Worm (Caenorhabditis elegans) whole organism, L4 larva: ENCODE data around the gene bus-1.

Experiments used
- F10B5.3 ChIP-seq: sonication (generic microtip); optimal IDR thresholded peaks from 2 replicates; lab custom pipeline; 2016; ENCODE audit warnings: mild to moderate bottlenecking, missing genetic modification characterization, missing compliant biosample characterization
- F26F4.8 ChIP-seq: fragments of 200-800 bp; sonication (Bioruptor generic); conservative IDR thresholded peaks from 2 replicates; pipeline ENCODE4 v1.3.6; 2022; ENCODE audit warnings: missing genetic modification characterization, missing compliant biosample characterization
- F37D6.2 ChIP-seq: sonication (generic microtip); optimal IDR thresholded peaks from 2 replicates; lab custom pipeline; 2016; ENCODE audit warnings: mild to moderate bottlenecking, missing genetic modification characterization, missing compliant biosample characterization
- F49E8.2 ChIP-seq: sonication (generic microtip); optimal IDR thresholded peaks from 2 replicates; lab custom pipeline; 2016; ENCODE audit warnings: missing compliant biosample characterization, mild to moderate bottlenecking, missing genetic modification characterization, borderline replicate concordance
- T26A8.4 ChIP-seq: fragments of 200-800 bp; sonication (Bioruptor generic); IDR thresholded peaks from 2 replicates; pipeline ENCODE4 v1.3.6; 2022; ENCODE audit warnings: missing genetic modification characterization, missing compliant biosample characterization
- Y105C5A.15 ChIP-seq: fragments of 200-800 bp; sonication (Bioruptor generic); IDR thresholded peaks from 2 replicates; pipeline ENCODE4 v1.3.6; 2022; ENCODE audit warnings: missing genetic modification characterization, missing compliant biosample characterization
- ZK546.5 ChIP-seq, 2 experiments: sonication (generic microtip); optimal IDR thresholded peaks; 2 replicates each; lab custom pipeline; 2017; ENCODE audit warnings: missing biosample characterization in 2 of 2, missing genetic modification characterization in 2 of 2
- aly-2 ChIP-seq: sonication (generic microtip); optimal IDR thresholded peaks from 2 replicates; lab custom pipeline; 2018; ENCODE audit warnings: missing biosample characterization, missing genetic modification characterization
- ceh-28 ChIP-seq: fragments of 150-350 bp; optimal IDR thresholded peaks from 2 replicates; lab custom pipeline; 2014; ENCODE audit warnings: missing biosample characterization, missing genetic modification reagents, missing genetic modification characterization
- ceh-32 ChIP-seq: sonication (generic microtip); optimal IDR thresholded peaks from 2 replicates; lab custom pipeline; 2016; ENCODE audit warnings: mild to moderate bottlenecking, missing genetic modification characterization, missing compliant biosample characterization; ENCODE audit not compliant: poor library complexity
- ceh-62 ChIP-seq: sonication (generic microtip); optimal IDR thresholded peaks from 2 replicates; lab custom pipeline; 2017; ENCODE audit warnings: missing biosample characterization, missing genetic modification characterization
- ctbp-1 ChIP-seq: fragments of 200-800 bp; sonication (Bioruptor generic); IDR thresholded peaks from 2 replicates; pipeline ENCODE4 v1.3.6; 2022; ENCODE audit warnings: missing genetic modification reagents, missing genetic modification characterization, missing compliant biosample characterization
- daf-12 ChIP-seq: fragments of 150-350 bp; optimal IDR thresholded peaks from 2 replicates; lab custom pipeline; 2014; ENCODE audit warnings: missing biosample characterization, missing genetic modification reagents, missing genetic modification characterization
- daf-16 ChIP-seq, 3 experiments: sonication (generic microtip); optimal IDR thresholded peaks; 2 replicates each; lab custom pipeline; 2016 to 2017; ENCODE audit warnings: missing genetic modification characterization in 3 of 3, missing genetic modification reagents in 3 of 3, mild to moderate bottlenecking in 2 of 3, missing compliant biosample characterization in 2 of 3, missing biosample characterization in 1 of 3, moderate library complexity in 1 of 3
- daf-19 ChIP-seq: fragments of 200-800 bp; sonication (Bioruptor generic); conservative IDR thresholded peaks from 2 replicates; pipeline ENCODE4 v1.3.6; 2022; ENCODE audit warnings: missing genetic modification characterization, missing compliant biosample characterization
- daf-8 ChIP-seq: fragments of 200-800 bp; sonication (Bioruptor generic); IDR thresholded peaks from 2 replicates; pipeline ENCODE4 v1.3.6; 2022; ENCODE audit warnings: missing genetic modification characterization, missing compliant biosample characterization
- dmd-8 ChIP-seq: fragments of 200-800 bp; sonication (Bioruptor generic); IDR thresholded peaks from 2 replicates; pipeline ENCODE4 v1.3.6; 2022; ENCODE audit warnings: missing genetic modification characterization, missing compliant biosample characterization
- dpl-1 ChIP-seq: fragments of 150-350 bp; optimal IDR thresholded peaks from 2 replicates; lab custom pipeline; 2014; ENCODE audit warnings: missing biosample characterization, missing genetic modification reagents, missing genetic modification characterization
- dve-1 ChIP-seq: sonication (generic microtip); optimal IDR thresholded peaks from 2 replicates; lab custom pipeline; 2017; ENCODE audit warnings: antibody characterized with exemption, mild to moderate bottlenecking, missing genetic modification characterization, missing compliant biosample characterization; ENCODE audit not compliant: insufficient read depth
- egl-43 ChIP-seq: fragments of 200-800 bp; sonication (Bioruptor generic); IDR thresholded peaks from 2 replicates; pipeline ENCODE4 v1.3.6; 2022; ENCODE audit warnings: missing genetic modification reagents, missing genetic modification characterization, missing compliant biosample characterization
- hif-1 ChIP-seq, 2 experiments: sonication (generic microtip); optimal IDR thresholded peaks; 2 replicates each; lab custom pipeline; 2016 to 2017; ENCODE audit warnings: missing compliant biosample characterization in 2 of 2, missing genetic modification characterization in 2 of 2, missing genetic modification reagents in 2 of 2, missing genotype in 2 of 2, mild to moderate bottlenecking in 1 of 2
- jun-1 ChIP-seq: fragments of 150-350 bp; optimal IDR thresholded peaks from 2 replicates; lab custom pipeline; 2014; ENCODE audit warnings: missing biosample characterization, missing genetic modification reagents, missing genetic modification characterization
- lim-7 ChIP-seq: fragments of 200-800 bp; sonication (Bioruptor generic); IDR thresholded peaks from 2 replicates; pipeline ENCODE4 v1.3.6; 2022; ENCODE audit warnings: missing genetic modification characterization, missing compliant biosample characterization
- lin-13 ChIP-seq: fragments of 150-350 bp; optimal IDR thresholded peaks from 2 replicates; lab custom pipeline; 2014; ENCODE audit warnings: missing biosample characterization, missing genetic modification reagents, missing genetic modification characterization
- lin-15B ChIP-seq: fragments of 150-350 bp; sonication (generic microtip); optimal IDR thresholded peaks from 3 replicates; lab custom pipeline; 2014; ENCODE audit warnings: missing biosample characterization, missing genetic modification characterization
- lin-29 ChIP-seq: fragments of 200-800 bp; sonication (Bioruptor generic); IDR thresholded peaks from 2 replicates; pipeline ENCODE4 v1.3.6; 2022; ENCODE audit warnings: missing genetic modification reagents, missing genetic modification characterization, missing compliant biosample characterization
- madf-9 ChIP-seq: fragments of 200-800 bp; sonication (Bioruptor generic); conservative IDR thresholded peaks from 2 replicates; pipeline ENCODE4 v1.3.6; 2022; ENCODE audit warnings: missing genetic modification reagents, missing genetic modification characterization, missing compliant biosample characterization
- mdt-29 ChIP-seq: fragments of 200-800 bp; sonication (Bioruptor generic); IDR thresholded peaks from 2 replicates; pipeline ENCODE4 v1.3.6; 2022; ENCODE audit warnings: missing genetic modification reagents, missing genetic modification characterization, missing compliant biosample characterization
- nhr-10 ChIP-seq: fragments of 150-350 bp; optimal IDR thresholded peaks from 2 replicates; lab custom pipeline; 2014; ENCODE audit warnings: missing biosample characterization, missing genetic modification characterization
- nhr-11 ChIP-seq: fragments of 150-350 bp; optimal IDR thresholded peaks from 2 replicates; lab custom pipeline; 2014; ENCODE audit warnings: missing biosample characterization, missing genetic modification characterization
- nhr-111 ChIP-seq: fragments of 200-800 bp; sonication (Bioruptor generic); optimal IDR thresholded peaks from 2 replicates; lab custom pipeline; 2018; ENCODE audit warnings: mild to moderate bottlenecking, missing genetic modification characterization, missing compliant biosample characterization
- nhr-237 ChIP-seq: sonication (generic microtip); optimal IDR thresholded peaks from 2 replicates; lab custom pipeline; 2017; ENCODE audit warnings: missing biosample characterization, missing genetic modification characterization
- nhr-25 ChIP-seq: sonication (generic microtip); optimal IDR thresholded peaks from 2 replicates; lab custom pipeline; 2017; ENCODE audit warnings: missing genetic modification characterization, mild to moderate bottlenecking, missing compliant biosample characterization, antibody characterized with exemption, moderate library complexity, borderline replicate concordance; ENCODE audit not compliant: insufficient read depth
- nhr-41 ChIP-seq: fragments of 200-800 bp; sonication (Bioruptor generic); IDR thresholded peaks from 2 replicates; pipeline ENCODE4 v1.3.6; 2022; ENCODE audit warnings: missing genetic modification reagents, missing genetic modification characterization, missing compliant biosample characterization
- nhr-42 ChIP-seq: fragments of 200-800 bp; sonication (Bioruptor generic); IDR thresholded peaks from 2 replicates; pipeline ENCODE4 v1.3.6; 2022; ENCODE audit warnings: missing genetic modification characterization, missing compliant biosample characterization
- nhr-48 ChIP-seq: sonication (generic microtip); optimal IDR thresholded peaks from 2 replicates; lab custom pipeline; 2016; ENCODE audit warnings: mild to moderate bottlenecking, missing genetic modification characterization, missing compliant biosample characterization
- php-3 ChIP-seq: fragments of 200-800 bp; sonication (Bioruptor generic); IDR thresholded peaks from 2 replicates; pipeline ENCODE4 v1.3.6; 2022; ENCODE audit warnings: missing genetic modification reagents, missing genetic modification characterization, missing compliant biosample characterization
- saeg-2 ChIP-seq: fragments of 200-800 bp; sonication (Bioruptor generic); IDR thresholded peaks from 2 replicates; pipeline ENCODE4 v1.3.6; 2022; ENCODE audit warnings: missing genetic modification reagents, missing genetic modification characterization, missing compliant biosample characterization
- sdz-12 ChIP-seq: fragments of 200-800 bp; sonication (Bioruptor generic); optimal IDR thresholded peaks from 2 replicates; lab custom pipeline; 2018; ENCODE audit warnings: mild to moderate bottlenecking, missing genetic modification characterization, missing compliant biosample characterization
- set-16 ChIP-seq: fragments of 200-800 bp; sonication (Bioruptor generic); IDR thresholded peaks from 2 replicates; pipeline ENCODE4 v1.3.6; 2022; ENCODE audit warnings: missing genetic modification reagents, missing genetic modification characterization, missing compliant biosample characterization
- snpc-4 ChIP-seq: fragments of 150-350 bp; optimal IDR thresholded peaks from 2 replicates; lab custom pipeline; 2014; ENCODE audit warnings: missing biosample characterization, missing genetic modification characterization
- spr-3 ChIP-seq: fragments of 200-800 bp; sonication (Bioruptor generic); optimal IDR thresholded peaks from 2 replicates; lab custom pipeline; 2018; ENCODE audit warnings: mild to moderate bottlenecking, missing genetic modification characterization, missing compliant biosample characterization
- tag-97 ChIP-seq: fragments of 200-800 bp; sonication (Bioruptor generic); IDR thresholded peaks from 2 replicates; pipeline ENCODE4 v1.3.6; 2022; ENCODE audit warnings: missing genetic modification characterization, missing compliant biosample characterization
- unc-130 ChIP-seq: sonication (generic microtip); optimal IDR thresholded peaks from 2 replicates; lab custom pipeline; 2016; ENCODE audit warnings: missing genetic modification reagents, missing genetic modification characterization, missing compliant biosample characterization
- unc-39 ChIP-seq: sonication (generic microtip); optimal IDR thresholded peaks from 2 replicates; lab custom pipeline; 2017; ENCODE audit warnings: missing biosample characterization, missing genetic modification characterization
- unc-62 ChIP-seq, 3 experiments: fragments of 150-350 bp in 1 of 3; sonication (generic microtip); optimal IDR thresholded peaks in 2 of 3; peaks in 1 of 3; 1 replicate in 1 of 3; 2 replicates in 2 of 3; lab custom pipeline; 2014 to 2017; ENCODE audit warnings: missing biosample characterization in 3 of 3, missing genetic modification characterization in 3 of 3, missing genetic modification reagents in 3 of 3, missing genotype in 1 of 3
- ztf-7 ChIP-seq: fragments of 150-350 bp; optimal IDR thresholded peaks from 2 replicates; lab custom pipeline; 2014; ENCODE audit warnings: missing biosample characterization, missing genetic modification characterization

bus-1 gene

DNA sequence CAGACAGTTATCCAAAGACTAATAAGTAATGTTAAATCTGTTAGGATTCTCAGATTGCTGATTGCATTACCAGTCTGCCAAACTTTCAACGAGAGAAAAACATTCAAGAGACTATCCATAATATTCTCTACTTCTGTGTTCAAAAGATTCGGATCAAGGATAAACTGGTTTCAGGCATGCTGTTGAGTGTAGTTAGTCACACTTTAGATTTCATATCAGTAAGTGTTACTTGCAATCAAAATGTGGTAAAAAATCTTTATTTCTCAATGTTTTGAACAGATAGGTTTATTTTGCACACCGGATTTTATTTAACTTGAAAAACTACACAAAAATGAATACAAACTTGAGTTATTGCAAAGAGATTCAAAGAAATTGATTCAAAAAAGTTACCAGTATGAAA lies 2.5 kb downstream of the bus-1 start, which contains the start of gene oac-41:
Gene oac-41, minus strand, starts transcription at position 101 of the 400 bp plus-strand sequence.
- TF ChIP-seq saeg-2 (no peak), lin-13 (GFP tag; lab: Kevin White, UChicago) (no peak), nhr-41 (GFP tag; lab: Robert Waterston, UW) (no peak), lim-7 (no peak), ceh-32 (tag; lab: Kevin White, UChicago) (no peak), tag-97 (GFP tag; lab: Robert Waterston, UW) (no peak), set-16 (GFP tag; lab: Robert Waterston, UW) (no peak), F26F4.8 (GFP tag; lab: Robert Waterston, UW) (no peak), dpl-1 (no peak), daf-12 (no peak), nhr-11 (no peak), egl-43 (GFP tag; lab: Robert Waterston, UW) (no peak), spr-3 (GFP tag; lab: Kevin White, UChicago) (no peak), T26A8.4 (GFP tag; lab: Robert Waterston, UW) (no peak), dve-1 (tag; lab: Kevin White, UChicago) (no peak), snpc-4 (tag; lab: Kevin White, UChicago) (no peak), unc-39 (tag; lab: Kevin White, UChicago) (no peak), F49E8.2 (no peak), lin-29 (GFP tag; lab: Robert Waterston, UW) (no peak), hif-1 (tag; optimal IDR thresholded peaks at IDR 0.05; lab: Kevin White, UChicago) (no peak)

ce11 chrV:9018871-9019270 lies 5.7 kb downstream of the bus-1 start:
- TF ChIP-seq F37D6.2 (tag; lab: Kevin White, UChicago): no peak
- TF ChIP-seq jun-1 (tag; lab: Kevin White, UChicago): no peak
- no peak for TF ChIP-seq php-3 (GFP tag; lab: Robert Waterston, UW)
- peak in 1 of 2 experiments; percentile 97 for TF ChIP-seq unc-62 (GFP tag; optimal IDR thresholded peaks at IDR 0.05 in 1 of 2; lab: Kevin White, UChicago)
- no peak for TF ChIP-seq unc-62 (tag; optimal IDR thresholded peaks at IDR 0.05; lab: Kevin White, UChicago)
- TF ChIP-seq aly-2 (tag; lab: Kevin White, UChicago): no peak

ce11 chrV:9016479-9016878 lies 8.1 kb downstream of the bus-1 start, which contains the start of gene oac-40:
Gene oac-40, plus strand, starts transcription at chrV:9016779.
- TF ChIP-seq daf-16 (GFP tag; optimal IDR thresholded peaks at IDR 0.05; lab: Kevin White, UChicago): no peak
- no peak for TF ChIP-seq daf-16 (tag; optimal IDR thresholded peaks at IDR 0.05; lab: Kevin White, UChicago)
- no peak for TF ChIP-seq madf-9 (GFP tag; lab: Robert Waterston, UW)
- TF ChIP-seq ztf-7: no peak
- TF ChIP-seq T26A8.4 (GFP tag; lab: Robert Waterston, UW): no peak
- TF ChIP-seq ceh-32 (tag; lab: Kevin White, UChicago): no peak
- TF ChIP-seq nhr-10 (tag; lab: Kevin White, UChicago): no peak
- TF ChIP-seq mdt-29 (GFP tag; lab: Robert Waterston, UW): no peak
- no peak for TF ChIP-seq ctbp-1
- no peak for TF ChIP-seq F10B5.3
- no peak for TF ChIP-seq nhr-25 (tag; lab: Kevin White, UChicago)
- no peak for TF ChIP-seq nhr-42 (GFP tag; lab: Robert Waterston, UW)
- no peak for TF ChIP-seq F37D6.2 (tag; lab: Kevin White, UChicago)

ce11 chrV:9015540-9015939 lies 9.1 kb downstream of the bus-1 start, which contains the start of gene srt-18:
Gene srt-18, minus strand, starts transcription at chrV:9015640.
- TF ChIP-seq nhr-111 (GFP tag; lab: Kevin White, UChicago) (no peak), dmd-8 (GFP tag; lab: Robert Waterston, UW) (no peak), unc-130 (GFP tag; lab: Kevin White, UChicago) (no peak), nhr-10 (tag; lab: Kevin White, UChicago) (no peak), ceh-62 (tag; lab: Kevin White, UChicago) (no peak), ceh-28 (tag; lab: Kevin White, UChicago) (no peak), nhr-41 (GFP tag; lab: Robert Waterston, UW) (no peak), nhr-237 (tag; lab: Kevin White, UChicago) (no peak), sdz-12 (no peak), daf-19 (GFP tag; lab: Robert Waterston, UW) (no peak), ZK546.5 (tag; optimal IDR thresholded peaks at IDR 0.05; lab: Kevin White, UChicago) (no peak), daf-8 (GFP tag; lab: Robert Waterston, UW) (no peak), nhr-48 (no peak), Y105C5A.15 (no peak), lin-15B (tag; lab: Kevin White, UChicago) (no peak), jun-1 (tag; lab: Kevin White, UChicago) (no peak)
